Fruit fly (Drosophila melanogaster) whole organism, prepupa: ENCODE data around the gene Nmd3.

Experiments used
- Blimp-1 ChIP-seq: fragments of 200-800 bp; sonication (Bioruptor generic); optimal IDR thresholded peaks from 3 replicates; lab custom pipeline; 2017; ENCODE audit warnings: missing biosample characterization, missing genetic modification characterization, mild to moderate bottlenecking, moderate library complexity, missing genetic modification reagents
- CG10631 ChIP-seq: fragments of 200-800 bp; sonication (Bioruptor generic); optimal IDR thresholded peaks from 2 replicates; lab custom pipeline; 2016; ENCODE audit warnings: missing biosample characterization, missing genetic modification characterization
- CG10669 ChIP-seq: fragments of 200-800 bp; sonication (Bioruptor generic); optimal IDR thresholded peaks from 3 replicates; lab custom pipeline; 2018; ENCODE audit warnings: missing biosample characterization, mild to moderate bottlenecking, missing genetic modification characterization, moderate library complexity
- CG11294 ChIP-seq: fragments of 200-800 bp; sonication (Bioruptor generic); IDR thresholded peaks from 2 replicates; pipeline ENCODE4 v1.3.6; 2022; ENCODE audit warnings: missing biosample characterization, missing genetic modification characterization
- CG11762 ChIP-seq: fragments of 200-800 bp; sonication (Bioruptor generic); optimal IDR thresholded peaks from 3 replicates; lab custom pipeline; 2016; ENCODE audit warnings: missing biosample characterization, missing genetic modification characterization; ENCODE audit not compliant: insufficient read depth
- CG11902 ChIP-seq: fragments of 200-800 bp; sonication (Bioruptor generic); optimal IDR thresholded peaks from 3 replicates; lab custom pipeline; 2016; ENCODE audit warnings: missing biosample characterization, missing genetic modification characterization
- CG15336 ChIP-seq: fragments of 200-800 bp; sonication (Bioruptor generic); IDR thresholded peaks from 2 replicates; pipeline ENCODE4 v1.3.6; 2022; ENCODE audit warnings: missing biosample characterization, missing genetic modification characterization
- CG1621 ChIP-seq: fragments of 200-800 bp; sonication (Bioruptor generic); optimal IDR thresholded peaks from 3 replicates; lab custom pipeline; 2018; ENCODE audit warnings: missing biosample characterization, mild to moderate bottlenecking, missing genetic modification characterization
- CG16779 ChIP-seq: fragments of 200-800 bp; sonication (Bioruptor generic); optimal IDR thresholded peaks from 3 replicates; lab custom pipeline; 2017; ENCODE audit warnings: missing biosample characterization, mild to moderate bottlenecking, missing genetic modification characterization
- CG3032 ChIP-seq: fragments of 200-800 bp; optimal IDR thresholded peaks from 2 replicates; lab custom pipeline; 2019; ENCODE audit warnings: missing biosample characterization, mild to moderate bottlenecking, missing genetic modification characterization, moderate library complexity
- CG31627 ChIP-seq: fragments of 200-800 bp; sonication (Bioruptor generic); optimal IDR thresholded peaks from 3 replicates; lab custom pipeline; 2016; ENCODE audit warnings: missing biosample characterization, missing genetic modification characterization
- CG32006 ChIP-seq: fragments of 200-800 bp; sonication (Bioruptor generic); optimal IDR thresholded peaks from 3 replicates; lab custom pipeline; 2017; ENCODE audit warnings: missing biosample characterization, mild to moderate bottlenecking, missing genetic modification characterization
- CG34406 ChIP-seq: fragments of 200-800 bp; sonication (Bioruptor generic); optimal IDR thresholded peaks from 3 replicates; lab custom pipeline; 2016; ENCODE audit warnings: missing biosample characterization, missing genetic modification characterization
- CG3919 ChIP-seq: fragments of 200-800 bp; sonication (Bioruptor generic); optimal IDR thresholded peaks from 3 replicates; lab custom pipeline; 2016; ENCODE audit warnings: missing biosample characterization, missing genetic modification characterization
- CG4318 ChIP-seq: fragments of 200-800 bp; sonication (Bioruptor generic); optimal IDR thresholded peaks from 3 replicates; lab custom pipeline; 2017; ENCODE audit warnings: missing biosample characterization, mild to moderate bottlenecking, missing genetic modification characterization
- CG6163 ChIP-seq: fragments of 200-800 bp; sonication (Bioruptor generic); IDR thresholded peaks from 3 replicates; pipeline ENCODE4 v1.3.6; 2022; ENCODE audit warnings: missing biosample characterization, missing genetic modification characterization
- CG6276 ChIP-seq: fragments of 200-800 bp; sonication (Bioruptor generic); optimal IDR thresholded peaks from 2 replicates; lab custom pipeline; 2017; ENCODE audit warnings: missing biosample characterization, mild to moderate bottlenecking, missing genetic modification characterization
- CG6808 ChIP-seq: fragments of 200-800 bp; sonication (Bioruptor generic); optimal IDR thresholded peaks from 3 replicates; lab custom pipeline; 2017; ENCODE audit warnings: missing biosample characterization, missing genetic modification characterization, mild to moderate bottlenecking, moderate library complexity, missing genetic modification reagents
- CG6854 ChIP-seq: fragments of 200-800 bp; sonication (Bioruptor generic); optimal IDR thresholded peaks from 2 replicates; lab custom pipeline; 2017; ENCODE audit warnings: missing biosample characterization, mild to moderate bottlenecking, missing genetic modification characterization
- CG7368 ChIP-seq: fragments of 200-800 bp; sonication (Bioruptor generic); optimal IDR thresholded peaks from 3 replicates; lab custom pipeline; 2016; ENCODE audit warnings: missing biosample characterization, missing genetic modification characterization
- CG8319 ChIP-seq: fragments of 200-800 bp; sonication (Bioruptor generic); optimal IDR thresholded peaks from 3 replicates; lab custom pipeline; 2016; ENCODE audit warnings: missing biosample characterization, missing genetic modification characterization
- CG9139 ChIP-seq: fragments of 200-800 bp; sonication (Bioruptor generic); optimal IDR thresholded peaks from 3 replicates; lab custom pipeline; 2017; ENCODE audit warnings: missing biosample characterization, mild to moderate bottlenecking, missing genetic modification characterization
- Eip75B ChIP-seq: fragments of 200-800 bp; sonication (Bioruptor generic); optimal IDR thresholded peaks from 3 replicates; lab custom pipeline; 2016; ENCODE audit warnings: missing biosample characterization, missing genetic modification characterization
- Eip78C ChIP-seq: fragments of 200-800 bp; sonication (Bioruptor generic); peaks from one replicate; lab custom pipeline; 2016; ENCODE audit warnings: missing biosample characterization, missing genetic modification characterization
- Eip93F ChIP-seq: fragments of 200-800 bp; sonication (Bioruptor generic); optimal IDR thresholded peaks from 2 replicates; lab custom pipeline; 2016; ENCODE audit warnings: missing biosample characterization, mild to moderate bottlenecking, missing genetic modification characterization
- Ets21C ChIP-seq: fragments of 200-800 bp; sonication (Bioruptor generic); optimal IDR thresholded peaks from 3 replicates; lab custom pipeline; 2016; ENCODE audit warnings: missing biosample characterization, missing genetic modification characterization
- Gug ChIP-seq: fragments of 200-800 bp; sonication (Bioruptor generic); IDR thresholded peaks from 2 replicates; pipeline ENCODE4 v1.3.6; 2022; ENCODE audit warnings: missing biosample characterization, missing genetic modification characterization
- Hr38 ChIP-seq: sonication (Bioruptor generic); optimal IDR thresholded peaks from 2 replicates; lab custom pipeline; 2016; ENCODE audit warnings: missing biosample characterization, missing genetic modification characterization
- Hr39 ChIP-seq: fragments of 200-800 bp; sonication (Bioruptor generic); optimal IDR thresholded peaks from 2 replicates; lab custom pipeline; 2016; ENCODE audit warnings: missing biosample characterization, missing genetic modification characterization
- Lpt ChIP-seq: fragments of 200-800 bp; sonication (Bioruptor generic); optimal IDR thresholded peaks from 3 replicates; lab custom pipeline; 2016; ENCODE audit warnings: missing biosample characterization, missing genetic modification characterization
- Smox ChIP-seq: fragments of 200-800 bp; sonication (Bioruptor generic); optimal IDR thresholded peaks from 3 replicates; lab custom pipeline; 2016; ENCODE audit warnings: missing biosample characterization, missing genetic modification characterization
- Sox102F ChIP-seq: fragments of 200-800 bp; sonication (Bioruptor generic); optimal IDR thresholded peaks from 2 replicates; lab custom pipeline; 2016; ENCODE audit warnings: missing biosample characterization, mild to moderate bottlenecking, missing genetic modification characterization
- Sox14 ChIP-seq: fragments of 200-800 bp; sonication (Bioruptor generic); optimal IDR thresholded peaks from 3 replicates; lab custom pipeline; 2016; ENCODE audit warnings: missing biosample characterization, missing genetic modification characterization
- achi ChIP-seq: fragments of 200-800 bp; sonication (Bioruptor generic); optimal IDR thresholded peaks from 3 replicates; lab custom pipeline; 2016; ENCODE audit warnings: missing biosample characterization, missing genetic modification characterization
- acj6 ChIP-seq: fragments of 200-800 bp; sonication (Bioruptor generic); optimal IDR thresholded peaks from 3 replicates; lab custom pipeline; 2016; ENCODE audit warnings: missing biosample characterization, missing genetic modification characterization
- cyc ChIP-seq: fragments of 200-800 bp; sonication (Bioruptor generic); optimal IDR thresholded peaks from 3 replicates; lab custom pipeline; 2016; ENCODE audit warnings: missing biosample characterization, missing genetic modification characterization
- dac ChIP-seq: fragments of 200-800 bp; sonication (Bioruptor generic); optimal IDR thresholded peaks from 2 replicates; lab custom pipeline; 2017; ENCODE audit warnings: missing biosample characterization, mild to moderate bottlenecking, missing genetic modification characterization
- esn ChIP-seq: fragments of 200-800 bp; sonication (Bioruptor generic); optimal IDR thresholded peaks from 2 replicates; lab custom pipeline; 2016; ENCODE audit warnings: missing biosample characterization, mild to moderate bottlenecking, missing genetic modification characterization, moderate library complexity
- fd59A ChIP-seq: fragments of 200-800 bp; sonication (Bioruptor generic); optimal IDR thresholded peaks from 2 replicates; lab custom pipeline; 2017; ENCODE audit warnings: missing biosample characterization, mild to moderate bottlenecking, missing genetic modification characterization, missing genetic modification reagents
- net ChIP-seq: fragments of 200-800 bp; sonication (Bioruptor generic); optimal IDR thresholded peaks from 3 replicates; lab custom pipeline; 2016; ENCODE audit warnings: missing biosample characterization, missing genetic modification characterization
- pdm3 ChIP-seq: fragments of 200-800 bp; sonication (Bioruptor generic); optimal IDR thresholded peaks from 3 replicates; lab custom pipeline; 2016; ENCODE audit warnings: missing biosample characterization, missing genetic modification characterization
- spab ChIP-seq: fragments of 200-800 bp; sonication (Bioruptor generic); optimal IDR thresholded peaks from 2 replicates; lab custom pipeline; 2017; ENCODE audit warnings: missing biosample characterization, mild to moderate bottlenecking, missing genetic modification characterization, missing genetic modification reagents
- ss ChIP-seq, 2 experiments: fragments of 200-800 bp; sonication (Bioruptor generic); optimal IDR thresholded peaks; 2 replicates in 1 of 2; 3 replicates in 1 of 2; lab custom pipeline; 2017 to 2018; ENCODE audit warnings: mild to moderate bottlenecking in 2 of 2, missing biosample characterization in 2 of 2, missing genetic modification characterization in 2 of 2, moderate library complexity in 1 of 2
- svp ChIP-seq: fragments of 200-800 bp; sonication (Bioruptor generic); peaks from one replicate; lab custom pipeline; 2016; ENCODE audit warnings: missing biosample characterization, missing genetic modification characterization
- topi ChIP-seq: fragments of 200-800 bp; sonication (Bioruptor generic); optimal IDR thresholded peaks from 3 replicates; lab custom pipeline; 2016; ENCODE audit warnings: missing biosample characterization, missing genetic modification characterization

Gene Nmd3

dm6 chrX:2161020-2161419 is 23.4 kb downstream of the Nmd3 start:
- TF ChIP-seq CG6854 (GFP tag; lab: Kevin White, UChicago), result no peak
- no peak for TF ChIP-seq Eip78C (GFP tag; lab: Kevin White, UChicago)
- no peak for TF ChIP-seq CG34406
- TF ChIP-seq dac (GFP tag; lab: Kevin White, UChicago), result no peak
- no peak for TF ChIP-seq pdm3 (GFP tag; lab: Kevin White, UChicago)
- no peak for TF ChIP-seq acj6
- TF ChIP-seq CG16779 (tag; lab: Kevin White, UChicago), result no peak
- TF ChIP-seq CG6276 (GFP tag; lab: Kevin White, UChicago), result no peak
- no peak for TF ChIP-seq CG8319 (GFP tag; lab: Kevin White, UChicago)
- no peak for TF ChIP-seq CG1621 (tag; lab: Kevin White, UChicago)
- TF ChIP-seq, all 60 proteins: peak for 0

dm6 chrX:2158668-2159163 is 25.8 kb downstream of the Nmd3 start, which contains the start of gene wapl:
Gene wapl (minus strand): TSS chrX:2158983.
- TF ChIP-seq esn (peak; percentile 34), CG6276 (GFP tag; lab: Kevin White, UChicago) (peak; percentile 19), CG6854 (GFP tag; lab: Kevin White, UChicago) (no peak), spab (GFP tag; lab: Kevin White, UChicago) (no peak), Ets21C (no peak), cyc (GFP tag; lab: Kevin White, UChicago) (peak; percentile 10), Smox (no peak), CG3919 (GFP tag; lab: Kevin White, UChicago) (peak; percentile 26), CG31627 (GFP tag; lab: Kevin White, UChicago) (no peak), Eip78C (GFP tag; lab: Kevin White, UChicago) (peak; percentile 51), CG9139 (GFP tag; lab: Kevin White, UChicago) (no peak), Sox14 (peak; percentile 7), CG6163 (GFP tag; lab: Robert Waterston, UW) (no peak), svp (GFP tag; lab: Kevin White, UChicago) (peak; percentile 26), CG11762 (no peak), acj6 (no peak), CG11294 (no peak), Hr39 (GFP tag; lab: Kevin White, UChicago) (peak; percentile 32), achi (no peak), Gug (no peak), Eip75B (GFP tag; lab: Kevin White, UChicago) (no peak)

- no peak for TF ChIP-seq CG6854 (GFP tag; lab: Kevin White, UChicago)
- no peak for TF ChIP-seq Eip93F
- no peak for TF ChIP-seq Gug
- TF ChIP-seq cyc (GFP tag; lab: Kevin White, UChicago), result no peak
- no peak for TF ChIP-seq CG34406
- TF ChIP-seq CG3032 (tag; lab: Kevin White, UChicago), result no peak
- TF ChIP-seq CG9139 (GFP tag; lab: Kevin White, UChicago), result no peak
- no peak for TF ChIP-seq CG11294
- no peak for TF ChIP-seq Hr38 (GFP tag; lab: Kevin White, UChicago)
- no peak for TF ChIP-seq pdm3 (GFP tag; lab: Kevin White, UChicago)
- peak; percentile 4 for TF ChIP-seq CG32006 (GFP tag; lab: Kevin White, UChicago)
- TF ChIP-seq CG4318, result no peak
- no peak for TF ChIP-seq topi (GFP tag; lab: Kevin White, UChicago)
- no peak for TF ChIP-seq net (GFP tag; lab: Kevin White, UChicago)
- TF ChIP-seq achi, result no peak
- TF ChIP-seq Sox102F, result no peak
- no peak for TF ChIP-seq Hr39 (GFP tag; lab: Kevin White, UChicago)
- TF ChIP-seq CG7368 (GFP tag; lab: Kevin White, UChicago), result no peak
- TF ChIP-seq CG16779 (tag; lab: Kevin White, UChicago), result no peak
- TF ChIP-seq CG10669 (GFP tag; lab: Kevin White, UChicago), result no peak
- TF ChIP-seq ss (GFP tag; optimal IDR thresholded peaks at IDR 0.05; lab: Kevin White, UChicago), result peak in 1 of 2 experiments; percentile 41
- TF ChIP-seq CG6808 (GFP tag; lab: Kevin White, UChicago), result no peak
- TF ChIP-seq Eip75B (GFP tag; lab: Kevin White, UChicago), result no peak
- no peak for TF ChIP-seq Blimp-1 (GFP tag; lab: Kevin White, UChicago)
- TF ChIP-seq CG31627 (GFP tag; lab: Kevin White, UChicago), result no peak
- no peak for TF ChIP-seq Lpt (GFP tag; lab: Kevin White, UChicago)
- TF ChIP-seq CG3919 (GFP tag; lab: Kevin White, UChicago), result no peak
- no peak for TF ChIP-seq svp (GFP tag; lab: Kevin White, UChicago)
- no peak for TF ChIP-seq CG15336 (GFP tag; lab: Robert Waterston, UW)
- peak; percentile 1 for TF ChIP-seq esn
- TF ChIP-seq CG10631, result no peak
- no peak for TF ChIP-seq fd59A
- no peak for TF ChIP-seq CG11902
- no peak for TF ChIP-seq Smox
- peak; percentile 22 for TF ChIP-seq Eip78C (GFP tag; lab: Kevin White, UChicago)
Measured at dm6 chrX:2157929-2158610, 26.4 kb downstream of the Nmd3 start.
